Worm (Caenorhabditis elegans) whole organism, L1 larva: ENCODE data around the gene toca-1.

Experiments
- C04F5.9 ChIP-seq: sonication (generic microtip); optimal IDR thresholded peaks from 2 replicates; lab custom pipeline; 2016; ENCODE audit warnings: missing genetic modification characterization, missing compliant biosample characterization
- C34B4.2 ChIP-seq: sonication (generic microtip); optimal IDR thresholded peaks from 2 replicates; lab custom pipeline; 2017; ENCODE audit warnings: mild to moderate bottlenecking, missing genetic modification characterization, missing compliant biosample characterization
- blmp-1 ChIP-seq: fragments of 150-350 bp; optimal IDR thresholded peaks from 2 replicates; lab custom pipeline; 2014; ENCODE audit warnings: missing biosample characterization, missing genetic modification characterization
- ceh-63 ChIP-seq: fragments of 200-800 bp; sonication (Bioruptor generic); optimal IDR thresholded peaks from 2 replicates; lab custom pipeline; 2018; ENCODE audit warnings: mild to moderate bottlenecking, missing genetic modification characterization, missing compliant biosample characterization
- ceh-82 ChIP-seq, 3 experiments: fragments of 150-350 bp in 1 of 3; sonication (generic microtip) in 2 of 3; optimal IDR thresholded peaks; 2 replicates each; lab custom pipeline; 2014 to 2017; ENCODE audit warnings: missing biosample characterization in 3 of 3, missing genetic modification characterization in 3 of 3
- ceh-90 ChIP-seq: sonication (generic microtip); optimal IDR thresholded peaks from 2 replicates; lab custom pipeline; 2016; ENCODE audit warnings: missing genetic modification characterization, missing compliant biosample characterization
- efl-1 ChIP-seq, 4 experiments: fragments of 150-350 bp; optimal IDR thresholded peaks in 3 of 4; peaks in 1 of 4; 1 replicate in 1 of 4; 2 replicates in 3 of 4; lab custom pipeline; 2014; ENCODE audit warnings: missing biosample characterization in 2 of 4, missing genetic modification characterization in 2 of 4, missing genetic modification reagents in 2 of 4
- elt-3 ChIP-seq, 6 experiments: fragments of 150-350 bp in 1 of 6; sonication (generic microtip); optimal IDR thresholded peaks; 2 replicates each; lab custom pipeline; 2017 to 2018; ENCODE audit warnings: missing biosample characterization in 6 of 6, missing genetic modification characterization in 6 of 6, inconsistent platforms in 1 of 6
- ets-5 ChIP-seq: fragments of 200-800 bp; sonication (Bioruptor generic); IDR thresholded peaks from 2 replicates; pipeline ENCODE4 v1.3.6; 2022; ENCODE audit warnings: missing genetic modification characterization, missing compliant biosample characterization
- fkh-10 ChIP-seq: sonication (generic microtip); optimal IDR thresholded peaks from 2 replicates; lab custom pipeline; 2017; ENCODE audit warnings: missing biosample characterization, missing genetic modification reagents, missing genetic modification characterization
- fkh-8 ChIP-seq: sonication (generic microtip); optimal IDR thresholded peaks from 2 replicates; lab custom pipeline; 2016; ENCODE audit warnings: mild to moderate bottlenecking, missing genetic modification characterization, missing compliant biosample characterization
- fos-1 ChIP-seq: fragments of 150-350 bp; optimal IDR thresholded peaks from 2 replicates; lab custom pipeline; 2014; ENCODE audit warnings: missing biosample characterization, missing genetic modification characterization
- hlh-17 ChIP-seq: fragments of 200-800 bp; sonication (Bioruptor generic); optimal IDR thresholded peaks from 2 replicates; lab custom pipeline; 2018; ENCODE audit warnings: missing genetic modification characterization, mild to moderate bottlenecking, missing compliant biosample characterization, moderate library complexity, borderline replicate concordance
- hpl-2 ChIP-seq: fragments of 150-350 bp; optimal IDR thresholded peaks from 2 replicates; lab custom pipeline; 2014; ENCODE audit warnings: missing biosample characterization, missing genetic modification reagents, missing genetic modification characterization
- isw-1 ChIP-seq: fragments of 200-800 bp; sonication (Bioruptor generic); IDR thresholded peaks from 2 replicates; pipeline ENCODE4 v1.3.6; 2022; ENCODE audit warnings: missing genetic modification characterization, missing compliant biosample characterization
- lin-13 ChIP-seq: fragments of 150-350 bp; optimal IDR thresholded peaks from 2 replicates; lab custom pipeline; 2014; ENCODE audit warnings: missing biosample characterization, missing genetic modification reagents, missing genetic modification characterization
- lin-35 ChIP-seq, 2 experiments: fragments of 150-350 bp; optimal IDR thresholded peaks; 2 replicates each; lab custom pipeline; 2014; ENCODE audit warnings: missing biosample characterization in 2 of 2, missing genetic modification characterization in 2 of 2, missing genetic modification reagents in 2 of 2
- lsy-2 ChIP-seq, 2 experiments: fragments of 150-350 bp; optimal IDR thresholded peaks; 2 replicates each; lab custom pipeline; 2014; ENCODE audit warnings: missing biosample characterization in 2 of 2, missing genetic modification characterization in 2 of 2
- mef-2 ChIP-seq: fragments of 150-350 bp; optimal IDR thresholded peaks from 2 replicates; lab custom pipeline; 2014; ENCODE audit warnings: missing biosample characterization, missing genetic modification characterization
- nhr-11 ChIP-seq: fragments of 150-350 bp; optimal IDR thresholded peaks from 2 replicates; lab custom pipeline; 2014; ENCODE audit warnings: missing biosample characterization, missing genetic modification characterization
- nhr-20 ChIP-seq: sonication (generic microtip); optimal IDR thresholded peaks from 2 replicates; lab custom pipeline; 2016; ENCODE audit warnings: mild to moderate bottlenecking, missing genetic modification characterization, missing compliant biosample characterization
- nhr-237 ChIP-seq: fragments of 150-350 bp; optimal IDR thresholded peaks from 2 replicates; lab custom pipeline; 2014; ENCODE audit warnings: missing biosample characterization, missing genetic modification characterization
- nhr-28 ChIP-seq: fragments of 150-350 bp; optimal IDR thresholded peaks from 2 replicates; lab custom pipeline; 2014; ENCODE audit warnings: missing biosample characterization, missing genetic modification characterization
- nhr-71 ChIP-seq: sonication (generic microtip); optimal IDR thresholded peaks from 2 replicates; lab custom pipeline; 2016; ENCODE audit warnings: mild to moderate bottlenecking, missing genetic modification characterization, moderate library complexity, missing compliant biosample characterization
- nhr-84 ChIP-seq: sonication (generic microtip); optimal IDR thresholded peaks from 2 replicates; lab custom pipeline; 2017; ENCODE audit warnings: missing biosample characterization, missing genetic modification characterization
- nhr-85 ChIP-seq: sonication (generic microtip); peaks from one replicate; lab custom pipeline; 2016; ENCODE audit warnings: missing genetic modification characterization, inconsistent platforms, missing compliant biosample characterization
- nhr-90 ChIP-seq: sonication (generic microtip); optimal IDR thresholded peaks from 2 replicates; lab custom pipeline; 2016; ENCODE audit warnings: mild to moderate bottlenecking, missing genetic modification characterization, missing compliant biosample characterization; ENCODE audit not compliant: poor library complexity
- pag-3 ChIP-seq: sonication (generic microtip); optimal IDR thresholded peaks from 2 replicates; lab custom pipeline; 2017; ENCODE audit warnings: missing genetic modification characterization, mild to moderate bottlenecking, missing compliant biosample characterization, antibody characterized with exemption, borderline replicate concordance; ENCODE audit not compliant: insufficient read depth
- pax-3 ChIP-seq: fragments of 200-800 bp; sonication (Bioruptor generic); optimal IDR thresholded peaks from 2 replicates; lab custom pipeline; 2018; ENCODE audit warnings: mild to moderate bottlenecking, missing genetic modification characterization, moderate library complexity, missing compliant biosample characterization
- snpc-4 ChIP-seq: fragments of 150-350 bp; optimal IDR thresholded peaks from 2 replicates; lab custom pipeline; 2014; ENCODE audit warnings: missing biosample characterization, missing genetic modification characterization
- swsn-7 ChIP-seq: sonication (generic microtip); optimal IDR thresholded peaks from 2 replicates; lab custom pipeline; 2016; ENCODE audit warnings: missing genetic modification characterization, missing compliant biosample characterization
- tlp-1 ChIP-seq: fragments of 150-350 bp; optimal IDR thresholded peaks from 2 replicates; lab custom pipeline; 2014; ENCODE audit warnings: missing biosample characterization, missing genetic modification characterization
- unc-86 ChIP-seq: sonication (generic microtip); optimal IDR thresholded peaks from 2 replicates; lab custom pipeline; 2016; ENCODE audit warnings: missing genetic modification characterization, missing compliant biosample characterization
- zip-4 ChIP-seq: fragments of 200-800 bp; sonication (Bioruptor generic); optimal IDR thresholded peaks from 2 replicates; lab custom pipeline; 2018; ENCODE audit warnings: mild to moderate bottlenecking, missing genetic modification characterization, moderate library complexity, missing compliant biosample characterization
- ztf-4 ChIP-seq: fragments of 150-350 bp; optimal IDR thresholded peaks from 2 replicates; lab custom pipeline; 2014; ENCODE audit warnings: missing biosample characterization, missing genetic modification characterization

The toca-1 gene

ce11 chrX:1486135-1486648 lies 35.1 kb downstream of the toca-1 start, which contains the start of the genes D1005.10 and dhs-25 (continued):
- TF ChIP-seq nhr-20: peak; percentile 96
- peak; percentile 36 to 81 for TF ChIP-seq lin-35 (GFP tag; optimal IDR thresholded peaks at IDR 0.05; lab: Kevin White, UChicago)
- no peak for TF ChIP-seq lin-13 (GFP tag; lab: Kevin White, UChicago)
- TF ChIP-seq lsy-2 (tag; optimal IDR thresholded peaks at IDR 0.05; lab: Kevin White, UChicago): peak; percentile 71 to 77
- TF ChIP-seq mef-2 (tag; lab: Kevin White, UChicago): no peak
- TF ChIP-seq blmp-1: peak; percentile 82
- peak; percentile 31 for TF ChIP-seq zip-4
- peak; percentile 74 for TF ChIP-seq swsn-7 (tag; lab: Kevin White, UChicago)
- peak; percentile 87 for TF ChIP-seq nhr-90 (tag; lab: Kevin White, UChicago)
- peak; percentile 95 for TF ChIP-seq nhr-71 (tag; lab: Kevin White, UChicago)
- TF ChIP-seq isw-1 (GFP tag; lab: Robert Waterston, UW): peak; percentile 37
- peak in 2 of 6 experiments; percentile 67 to 82 for TF ChIP-seq elt-3 (tag; optimal IDR thresholded peaks at IDR 0.05; lab: Kevin White, UChicago)
- TF ChIP-seq, all 84 proteins: peak for 38

- TF ChIP-seq ceh-63 (GFP tag; lab: Kevin White, UChicago): no peak
- no peak for TF ChIP-seq tlp-1 (tag; lab: Kevin White, UChicago)
- TF ChIP-seq fkh-10 (GFP tag; lab: Kevin White, UChicago): no peak
- TF ChIP-seq pax-3 (tag; lab: Kevin White, UChicago): no peak
- TF ChIP-seq snpc-4 (tag; lab: Kevin White, UChicago): no peak
- no peak for TF ChIP-seq fkh-8 (tag; lab: Kevin White, UChicago)
- TF ChIP-seq nhr-90 (tag; lab: Kevin White, UChicago): no peak
- TF ChIP-seq C34B4.2: no peak
Measured at ce11 chrX:1485718-1486117, 35.6 kb downstream of the toca-1 start, which contains the start of gene D1005.4. D1005.4 (minus strand) TSS chrX:1485818.

- TF ChIP-seq C04F5.9 (tag; lab: Kevin White, UChicago) (no peak), blmp-1 (no peak), ets-5 (GFP tag; lab: Robert Waterston, UW) (no peak), hlh-17 (GFP tag; lab: Kevin White, UChicago) (no peak), unc-86 (tag; lab: Kevin White, UChicago) (no peak), C34B4.2 (no peak), nhr-237 (tag; lab: Kevin White, UChicago) (no peak), fkh-8 (tag; lab: Kevin White, UChicago) (no peak), pag-3 (tag; lab: Kevin White, UChicago) (no peak), hpl-2 (no peak), nhr-90 (tag; lab: Kevin White, UChicago) (no peak), nhr-85 (no peak), fos-1 (tag; lab: Kevin White, UChicago) (no peak), nhr-28 (tag; lab: Kevin White, UChicago) (no peak), ceh-90 (tag; lab: Kevin White, UChicago) (no peak), nhr-11 (tag; lab: Kevin White, UChicago) (no peak)
Measured at ce11 chrX:1483229-1483628, 38.1 kb downstream of the toca-1 start.

ce11 chrX:1480564-1480963 lies 40.7 kb downstream of the toca-1 start:
- TF ChIP-seq ceh-82 (tag; optimal IDR thresholded peaks at IDR 0.05; lab: Kevin White, UChicago): no peak
- TF ChIP-seq nhr-84 (tag; lab: Kevin White, UChicago): no peak
- TF ChIP-seq efl-1 (optimal IDR thresholded peaks at IDR 0.05; lab: Kevin White, UChicago): no peak
- TF ChIP-seq efl-1 (GFP tag; optimal IDR thresholded peaks at IDR 0.05 in 1 of 2; lab: Kevin White, UChicago): peak in 1 of 2 experiments; percentile 75
- TF ChIP-seq elt-3 (tag; optimal IDR thresholded peaks at IDR 0.05; lab: Kevin White, UChicago): no peak
- TF ChIP-seq ztf-4 (tag; lab: Kevin White, UChicago): no peak
